Fruit fly (Drosophila melanogaster) whole organism, embryonic: Measurements from ENCODE around the gene Obp19d.

Experiments
- BtbVII ChIP-seq: fragments of 200-800 bp; sonication (Bioruptor generic); optimal IDR thresholded peaks from 3 replicates; lab custom pipeline; 2017; ENCODE audit warnings: missing biosample characterization, mild to moderate bottlenecking, missing genetic modification characterization
- Bteb2 ChIP-seq: fragments of 200-800 bp; sonication (Bioruptor generic); optimal IDR thresholded peaks from 2 replicates; lab custom pipeline; 2016; ENCODE audit warnings: missing biosample characterization, missing genetic modification characterization
- CG10147 ChIP-seq: fragments of 200-800 bp; sonication (Bioruptor generic); optimal IDR thresholded peaks from 2 replicates; lab custom pipeline; 2019; ENCODE audit warnings: missing biosample characterization, mild to moderate bottlenecking, missing genetic modification characterization, moderate library complexity
- CG10209 ChIP-seq: fragments of 200-800 bp; sonication (Bioruptor generic); optimal IDR thresholded peaks from 3 replicates; lab custom pipeline; 2017; ENCODE audit warnings: missing biosample characterization, mild to moderate bottlenecking, missing genetic modification characterization, missing genetic modification reagents
- CG10274 ChIP-seq: fragments of 200-800 bp; sonication (Bioruptor generic); optimal IDR thresholded peaks from 3 replicates; lab custom pipeline; 2017; ENCODE audit warnings: missing biosample characterization, mild to moderate bottlenecking, missing genetic modification characterization
- CG15269 ChIP-seq: fragments of 200-800 bp; sonication (Bioruptor generic); optimal IDR thresholded peaks from 2 replicates; lab custom pipeline; 2018; ENCODE audit warnings: missing biosample characterization, mild to moderate bottlenecking, missing genetic modification characterization, moderate library complexity
- CG15479 ChIP-seq: fragments of 200-800 bp; sonication (Bioruptor generic); optimal IDR thresholded peaks from 3 replicates; lab custom pipeline; 2019; ENCODE audit warnings: missing biosample characterization, mild to moderate bottlenecking, missing genetic modification characterization, moderate library complexity
- CG17186 ChIP-seq: fragments of 200-800 bp; sonication (Bioruptor generic); optimal IDR thresholded peaks from 3 replicates; lab custom pipeline; 2017; ENCODE audit warnings: missing biosample characterization, missing genetic modification reagents, missing genetic modification characterization
- CG17328 ChIP-seq: fragments of 200-800 bp; sonication (Bioruptor generic); IDR thresholded peaks from 2 replicates; pipeline ENCODE4 v1.3.6; 2022; ENCODE audit warnings: missing biosample characterization, missing genetic modification characterization
- CG17359 ChIP-seq: fragments of 200-800 bp; sonication (Bioruptor generic); optimal IDR thresholded peaks from 3 replicates; lab custom pipeline; 2018; ENCODE audit warnings: missing biosample characterization, mild to moderate bottlenecking, missing genetic modification characterization, moderate library complexity
- CG17568 ChIP-seq: fragments of 200-800 bp; sonication (Bioruptor generic); optimal IDR thresholded peaks from 2 replicates; lab custom pipeline; 2018; ENCODE audit warnings: missing biosample characterization, mild to moderate bottlenecking, missing genetic modification characterization, moderate library complexity
- CG17912 ChIP-seq: fragments of 200-800 bp; sonication (Bioruptor generic); optimal IDR thresholded peaks from 2 replicates; lab custom pipeline; 2018; ENCODE audit warnings: missing biosample characterization, mild to moderate bottlenecking, missing genetic modification characterization
- CG18619 ChIP-seq: fragments of 200-800 bp; sonication (Bioruptor generic); optimal IDR thresholded peaks from 3 replicates; lab custom pipeline; 2017; ENCODE audit warnings: missing biosample characterization, mild to moderate bottlenecking, missing genetic modification characterization
- CG2120 ChIP-seq: fragments of 200-800 bp; sonication (Bioruptor generic); optimal IDR thresholded peaks from 3 replicates; lab custom pipeline; 2016; ENCODE audit warnings: missing biosample characterization, missing genetic modification characterization
- CG2712 ChIP-seq: fragments of 200-800 bp; optimal IDR thresholded peaks from 3 replicates; lab custom pipeline; 2019; ENCODE audit warnings: missing biosample characterization, mild to moderate bottlenecking, missing genetic modification characterization, moderate library complexity
- CG33213 ChIP-seq: fragments of 200-800 bp; sonication (Bioruptor generic); optimal IDR thresholded peaks from 3 replicates; lab custom pipeline; 2016; ENCODE audit warnings: missing biosample characterization, missing genetic modification characterization
- CG3407 ChIP-seq: fragments of 200-800 bp; sonication (Bioruptor generic); optimal IDR thresholded peaks from 2 replicates; lab custom pipeline; 2018; ENCODE audit warnings: missing biosample characterization, mild to moderate bottlenecking, missing genetic modification characterization
- CG34376 ChIP-seq: fragments of 200-800 bp; sonication (Bioruptor generic); optimal IDR thresholded peaks from 2 replicates; lab custom pipeline; 2018; ENCODE audit warnings: missing biosample characterization, mild to moderate bottlenecking, missing genetic modification characterization
- CG3838 ChIP-seq: fragments of 200-800 bp; sonication (Bioruptor generic); optimal IDR thresholded peaks from 3 replicates; lab custom pipeline; 2016; ENCODE audit warnings: missing biosample characterization, missing genetic modification characterization
- CG3847 ChIP-seq: fragments of 200-800 bp; sonication (Bioruptor generic); IDR thresholded peaks from 2 replicates; pipeline ENCODE4 v1.3.6; 2022; ENCODE audit warnings: missing biosample characterization, missing genetic modification characterization
- CG5180 ChIP-seq: fragments of 200-800 bp; sonication (Bioruptor generic); optimal IDR thresholded peaks from 3 replicates; lab custom pipeline; 2017; ENCODE audit warnings: missing biosample characterization, missing genetic modification characterization, mild to moderate bottlenecking, moderate library complexity, missing genetic modification reagents
- Chrac-16 ChIP-seq: fragments of 200-800 bp; sonication (Bioruptor generic); optimal IDR thresholded peaks from 3 replicates; lab custom pipeline; 2016; ENCODE audit warnings: missing biosample characterization, missing genetic modification characterization
- Doc3 ChIP-seq: fragments of 200-800 bp; sonication (Bioruptor generic); IDR thresholded peaks from 3 replicates; pipeline ENCODE4 v1.3.6; 2022; ENCODE audit warnings: missing biosample characterization, missing genetic modification characterization; ENCODE audit not compliant: partially characterized antibody
- Dref ChIP-seq: fragments of 200-800 bp; sonication (Bioruptor generic); IDR thresholded peaks from 2 replicates; pipeline ENCODE4 v1.3.6; 2022; ENCODE audit warnings: missing biosample characterization, missing genetic modification characterization
- E2f1 ChIP-seq: fragments of 200-800 bp; sonication (Bioruptor generic); IDR thresholded peaks from 2 replicates; pipeline ENCODE4 v1.3.6; 2022; ENCODE audit warnings: missing biosample characterization, missing genetic modification characterization
- HHEX ChIP-seq: fragments of 200-800 bp; sonication (Bioruptor generic); optimal IDR thresholded peaks from 3 replicates; lab custom pipeline; 2017; ENCODE audit warnings: missing biosample characterization, mild to moderate bottlenecking, missing genetic modification characterization, missing genetic modification reagents
- HLH4C ChIP-seq: fragments of 200-800 bp; sonication (Bioruptor generic); IDR thresholded peaks from 3 replicates; pipeline ENCODE4 v1.3.6; 2022; ENCODE audit warnings: missing biosample characterization, missing genetic modification characterization; ENCODE audit not compliant: partially characterized antibody
- HmgZ ChIP-seq: fragments of 200-800 bp; sonication (Bioruptor generic); optimal IDR thresholded peaks from 2 replicates; lab custom pipeline; 2018; ENCODE audit warnings: missing biosample characterization, mild to moderate bottlenecking, missing genetic modification characterization
- Mrtf ChIP-seq: fragments of 200-800 bp; sonication (Bioruptor generic); IDR thresholded peaks from 3 replicates; pipeline ENCODE4 v1.3.6; 2022; ENCODE audit warnings: missing biosample characterization, missing genetic modification characterization
- NC2β ChIP-seq: fragments of 200-800 bp; sonication (Bioruptor generic); optimal IDR thresholded peaks from 2 replicates; lab custom pipeline; 2016; ENCODE audit warnings: missing biosample characterization, missing genetic modification characterization
- NK7.1 ChIP-seq: fragments of 200-800 bp; sonication (Bioruptor generic); optimal IDR thresholded peaks from 3 replicates; lab custom pipeline; 2016; ENCODE audit warnings: missing biosample characterization, missing genetic modification characterization
- PHDP ChIP-seq: fragments of 200-800 bp; sonication (Bioruptor generic); optimal IDR thresholded peaks from 3 replicates; lab custom pipeline; 2018; ENCODE audit warnings: missing biosample characterization, mild to moderate bottlenecking, missing genetic modification characterization, moderate library complexity
- Ptx1 ChIP-seq: fragments of 200-800 bp; sonication (Bioruptor generic); IDR thresholded peaks from 2 replicates; pipeline ENCODE4 v1.3.6; 2022; ENCODE audit warnings: missing biosample characterization, missing genetic modification characterization
- Ravus ChIP-seq: fragments of 200-800 bp; sonication (Bioruptor generic); IDR thresholded peaks from 2 replicates; pipeline ENCODE4 v1.3.6; 2022; ENCODE audit warnings: missing biosample characterization, missing genetic modification characterization
- Sox102F ChIP-seq: fragments of 200-800 bp; sonication (Bioruptor generic); optimal IDR thresholded peaks from 2 replicates; lab custom pipeline; 2018; ENCODE audit warnings: missing biosample characterization, mild to moderate bottlenecking, missing genetic modification characterization, moderate library complexity
- Sry-δ ChIP-seq: fragments of 200-800 bp; sonication (Bioruptor generic); optimal IDR thresholded peaks from 2 replicates; lab custom pipeline; 2016; ENCODE audit warnings: missing biosample characterization, missing genetic modification characterization
- az2 ChIP-seq: fragments of 200-800 bp; sonication (Bioruptor generic); optimal IDR thresholded peaks from 3 replicates; lab custom pipeline; 2016; ENCODE audit warnings: missing biosample characterization, missing genetic modification characterization
- br ChIP-seq: fragments of >200 bp; optimal IDR thresholded peaks from 2 replicates; lab custom pipeline; 2017
- chinmo ChIP-seq: fragments of 200-800 bp; sonication (Bioruptor generic); IDR thresholded peaks from 4 replicates; pipeline ENCODE4 v1.3.6; 2022; ENCODE audit warnings: missing biosample characterization, missing genetic modification characterization; ENCODE audit not compliant: partially characterized antibody
- croc ChIP-seq: fragments of 200-800 bp; sonication (Bioruptor generic); conservative IDR thresholded peaks from 3 replicates; pipeline ENCODE4 v1.3.6; 2022; ENCODE audit warnings: missing biosample characterization, missing genetic modification characterization
- ftz-f1 ChIP-seq: fragments of 200-800 bp; sonication (Bioruptor generic); optimal IDR thresholded peaks from 2 replicates; lab custom pipeline; 2016; ENCODE audit warnings: missing biosample characterization, missing genetic modification characterization
- gsb ChIP-seq: fragments of 200-800 bp; sonication (Bioruptor generic); IDR thresholded peaks from 2 replicates; pipeline ENCODE4 v1.3.6; 2022; ENCODE audit warnings: missing biosample characterization, missing genetic modification characterization
- ham ChIP-seq: fragments of 200-800 bp; sonication (Bioruptor generic); IDR thresholded peaks from 2 replicates; pipeline ENCODE4 v1.3.6; 2022; ENCODE audit warnings: missing biosample characterization, missing genetic modification characterization
- insv ChIP-seq, 2 experiments: fragments of 200-800 bp; sonication (Bioruptor generic); optimal IDR thresholded peaks; 3 replicates each; lab custom pipeline; 2016 to 2018; ENCODE audit warnings: missing biosample characterization in 2 of 2, missing genetic modification characterization in 2 of 2
- ken ChIP-seq: fragments of 200-800 bp; sonication (Bioruptor generic); IDR thresholded peaks from 3 replicates; pipeline ENCODE4 v1.3.6; 2022; ENCODE audit warnings: missing biosample characterization, missing genetic modification characterization
- lab ChIP-seq: fragments of 200-800 bp; sonication (Bioruptor generic); optimal IDR thresholded peaks from 3 replicates; lab custom pipeline; 2017; ENCODE audit warnings: missing biosample characterization, missing genetic modification characterization, mild to moderate bottlenecking, moderate library complexity, missing genetic modification reagents
- lmd ChIP-seq: fragments of 200-800 bp; sonication (Bioruptor generic); IDR thresholded peaks from 2 replicates; pipeline ENCODE4 v1.3.6; 2022; ENCODE audit warnings: missing biosample characterization, missing genetic modification characterization
- peb ChIP-seq: fragments of 200-800 bp; sonication (Bioruptor generic); IDR thresholded peaks from 2 replicates; pipeline ENCODE4 v1.3.6; 2022; ENCODE audit warnings: missing biosample characterization, missing genetic modification characterization
- row ChIP-seq: fragments of 200-800 bp; sonication (Bioruptor generic); IDR thresholded peaks from 3 replicates; pipeline ENCODE4 v1.3.6; 2022; ENCODE audit warnings: missing biosample characterization, missing genetic modification characterization
- sd ChIP-seq: fragments of 200-800 bp; sonication (Bioruptor generic); optimal IDR thresholded peaks from 3 replicates; lab custom pipeline; 2018; ENCODE audit warnings: missing biosample characterization, mild to moderate bottlenecking, missing genetic modification characterization, moderate library complexity
- sim ChIP-seq: fragments of 200-800 bp; sonication (Bioruptor generic); IDR thresholded peaks from 2 replicates; pipeline ENCODE4 v1.3.6; 2022; ENCODE audit warnings: missing biosample characterization, missing genetic modification characterization
- slp2 ChIP-seq: fragments of 200-800 bp; sonication (Bioruptor generic); optimal IDR thresholded peaks from 2 replicates; lab custom pipeline; 2016; ENCODE audit warnings: missing biosample characterization, missing genetic modification characterization

The Obp19d gene

DNA sequence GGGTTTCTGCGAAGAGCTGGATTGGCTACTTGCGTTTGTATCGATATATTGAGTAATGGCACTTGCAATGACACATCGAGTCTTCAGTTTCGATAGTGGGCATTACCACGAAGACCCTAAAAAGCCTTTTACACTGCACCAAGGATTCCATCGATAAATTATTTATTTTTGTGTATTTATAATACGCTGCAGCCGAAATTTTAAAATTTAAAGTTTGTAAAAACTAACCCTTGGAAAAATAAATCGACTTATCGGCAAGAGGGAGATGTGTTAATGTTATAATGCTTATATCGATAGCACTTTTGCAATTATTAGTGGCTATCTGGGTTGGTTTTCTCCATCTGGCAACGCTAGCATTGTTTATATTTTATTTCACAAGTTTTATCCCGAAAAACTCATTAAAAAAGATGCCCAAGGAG is 4.3 kb downstream of the Obp19d start, which contains the start of the genes Pp4-19C and cactin (continued):
- no peak for TF ChIP-seq CG15269
- peak; percentile 1 for TF ChIP-seq az2 (GFP tag; lab: Kevin White, UChicago)
- no peak for TF ChIP-seq lab (GFP tag; lab: Kevin White, UChicago)
- TF ChIP-seq CG2120 (GFP tag; lab: Kevin White, UChicago): peak; percentile 48
- TF ChIP-seq CG17359: no peak
- no peak for TF ChIP-seq BtbVII (GFP tag; lab: Kevin White, UChicago)
- TF ChIP-seq CG5180 (GFP tag; lab: Kevin White, UChicago): no peak
- TF ChIP-seq CG17568: no peak
- peak; percentile 31; the same call in 1 of the 2 replicates for TF ChIP-seq Ptx1 (GFP tag; lab: Robert Waterston, UW)
- peak; percentile 49; the same call in 1 of the 4 replicates for TF ChIP-seq chinmo
- no peak for TF ChIP-seq PHDP (tag; lab: Kevin White, UChicago)
- TF ChIP-seq CG10209 (GFP tag; lab: Kevin White, UChicago): no peak
- peak; percentile 90 for TF ChIP-seq Sry-δ (GFP tag; lab: Kevin White, UChicago)
- no peak for TF ChIP-seq Sox102F
- peak; percentile 72 for TF ChIP-seq row (GFP tag; lab: Robert Waterston, UW)
- no peak for TF ChIP-seq CG15479 (GFP tag; lab: Kevin White, UChicago)
- TF ChIP-seq HLH4C (GFP tag; lab: Robert Waterston, UW): peak; percentile 95
- TF ChIP-seq E2f1: no peak
- no peak for TF ChIP-seq slp2
- no peak for TF ChIP-seq HHEX (GFP tag; lab: Kevin White, UChicago)
- TF ChIP-seq CG10274 (GFP tag; lab: Kevin White, UChicago): no peak
- no peak for TF ChIP-seq NK7.1
- TF ChIP-seq Mrtf (GFP tag; lab: Robert Waterston, UW): no peak
- peak; percentile 34 for TF ChIP-seq CG17186
- no peak for TF ChIP-seq ham (GFP tag; lab: Robert Waterston, UW)
- peak; percentile 19; the same call in 1 of the 2 replicates for TF ChIP-seq lmd
- no peak for TF ChIP-seq croc (GFP tag; lab: Robert Waterston, UW)
- no peak for TF ChIP-seq CG18619 (GFP tag; lab: Kevin White, UChicago)
- no peak for TF ChIP-seq Ravus
- no peak for TF ChIP-seq insv (GFP tag; optimal IDR thresholded peaks at IDR 0.05; lab: Kevin White, UChicago)
- TF ChIP-seq br (lab: Kevin White, UChicago): no peak
- TF ChIP-seq HmgZ (tag; lab: Kevin White, UChicago): no peak
- TF ChIP-seq CG10147 (GFP tag; lab: Kevin White, UChicago): no peak
- TF ChIP-seq Doc3 (GFP tag; lab: Robert Waterston, UW): peak; percentile 84
- no peak for TF ChIP-seq gsb (GFP tag; lab: Robert Waterston, UW)
- no peak for TF ChIP-seq sd (tag; lab: Kevin White, UChicago)
- no peak for TF ChIP-seq CG3838 (GFP tag; lab: Kevin White, UChicago)
- TF ChIP-seq Chrac-16 (GFP tag; lab: Kevin White, UChicago): no peak
- TF ChIP-seq NC2β (GFP tag; lab: Kevin White, UChicago): no peak
- no peak for TF ChIP-seq CG34376 (GFP tag; lab: Kevin White, UChicago)
- no peak for TF ChIP-seq CG3407 (GFP tag; lab: Kevin White, UChicago)
- peak; percentile 77 for TF ChIP-seq Dref (GFP tag; lab: Robert Waterston, UW)
- no peak for TF ChIP-seq CG33213 (GFP tag; lab: Kevin White, UChicago)
- no peak for TF ChIP-seq CG2712
- no peak for TF ChIP-seq sim (GFP tag; lab: Robert Waterston, UW)
- TF ChIP-seq Bteb2 (GFP tag; lab: Kevin White, UChicago): peak; percentile 3
- TF ChIP-seq peb: no peak
- TF ChIP-seq CG17912 (GFP tag; lab: Kevin White, UChicago): no peak
- no peak for TF ChIP-seq CG17328
- peak; percentile 15; the same call in 1 of the 2 replicates for TF ChIP-seq CG3847
- no peak for TF ChIP-seq ftz-f1 (GFP tag; lab: Kevin White, UChicago)
- TF ChIP-seq ken (GFP tag; lab: Robert Waterston, UW): no peak
